Fruit fly (Drosophila melanogaster) whole organism, pupa: ENCODE results near the gene CG42471.

Source experiments
- CG12605 ChIP-seq: fragments of 200-800 bp; sonication (Bioruptor generic); IDR thresholded peaks from 2 replicates; pipeline ENCODE4 v1.3.6; 2022; ENCODE audit warnings: missing biosample characterization, missing genetic modification characterization
- CG13204 ChIP-seq: fragments of 200-800 bp; sonication (Bioruptor generic); optimal IDR thresholded peaks from 2 replicates; lab custom pipeline; 2018; ENCODE audit warnings: missing biosample characterization, mild to moderate bottlenecking, missing genetic modification characterization, moderate library complexity
- CG14655 ChIP-seq: fragments of 200-800 bp; sonication (Bioruptor generic); optimal IDR thresholded peaks from 3 replicates; lab custom pipeline; 2017; ENCODE audit warnings: mild to moderate bottlenecking, missing biosample characterization, missing genetic modification reagents, missing genetic modification characterization
- CG17806 ChIP-seq: fragments of 200-800 bp; sonication (Bioruptor generic); optimal IDR thresholded peaks from 2 replicates; lab custom pipeline; 2018; ENCODE audit warnings: missing biosample characterization, mild to moderate bottlenecking, missing genetic modification characterization, moderate library complexity
- CG34367 ChIP-seq: fragments of 200-800 bp; sonication (Bioruptor generic); optimal IDR thresholded peaks from 2 replicates; lab custom pipeline; 2018; ENCODE audit warnings: missing biosample characterization, mild to moderate bottlenecking, missing genetic modification characterization
- CG9948 ChIP-seq: fragments of 200-800 bp; sonication (Bioruptor generic); optimal IDR thresholded peaks from 2 replicates; lab custom pipeline; 2018; ENCODE audit warnings: missing biosample characterization, mild to moderate bottlenecking, missing genetic modification characterization, moderate library complexity
- D1 ChIP-seq: fragments of 200-800 bp; sonication (Bioruptor generic); optimal IDR thresholded peaks from 2 replicates; lab custom pipeline; 2018; ENCODE audit warnings: missing biosample characterization, mild to moderate bottlenecking, missing genetic modification characterization, moderate library complexity
- EcR ChIP-seq: fragments of 200-800 bp; sonication (Bioruptor generic); optimal IDR thresholded peaks from 3 replicates; lab custom pipeline; 2019; ENCODE audit warnings: missing biosample characterization, missing genetic modification characterization, mild to moderate bottlenecking, moderate library complexity, missing genetic modification reagents
- Ets98B ChIP-seq: fragments of 200-800 bp; sonication (Bioruptor generic); IDR thresholded peaks from 2 replicates; pipeline ENCODE4 v1.3.6; 2022; ENCODE audit warnings: missing biosample characterization, missing genetic modification characterization
- rn ChIP-seq: fragments of 200-800 bp; sonication (Bioruptor generic); IDR thresholded peaks from 2 replicates; pipeline ENCODE4 v1.3.6; 2022; ENCODE audit warnings: missing biosample characterization, missing genetic modification characterization

dm6 chr2L:11753455-11753854, 367 bp downstream of the CG42471 start, which contains the start of gene CG42470:
- TF ChIP-seq Ets98B (GFP tag; lab: Robert Waterston, UW) (no peak), CG13204 (no peak), CG12605 (GFP tag; lab: Robert Waterston, UW) (no peak), rn (no peak), CG14655 (GFP tag; lab: Kevin White, UChicago) (no peak), D1 (tag; lab: Kevin White, UChicago) (no peak), CG9948 (tag; lab: Kevin White, UChicago) (no peak), CG34367 (tag; lab: Kevin White, UChicago) (no peak), EcR (GFP tag; lab: Kevin White, UChicago) (no peak), CG17806 (tag; lab: Kevin White, UChicago) (no peak)
